Worm (Caenorhabditis elegans) whole organism, early embryonic: ENCODE data around the gene F10G7.9.

Source experiments
- B0310.2 ChIP-seq: sonication (generic microtip); optimal IDR thresholded peaks from 2 replicates; lab custom pipeline; 2016; ENCODE audit warnings: mild to moderate bottlenecking, missing genetic modification characterization, missing compliant biosample characterization
- F13C5.2 ChIP-seq: sonication (generic microtip); optimal IDR thresholded peaks from 2 replicates; lab custom pipeline; 2017; ENCODE audit warnings: mild to moderate bottlenecking, missing genetic modification characterization, inconsistent platforms, missing compliant biosample characterization
- aly-1 ChIP-seq: sonication (generic microtip); optimal IDR thresholded peaks from 2 replicates; lab custom pipeline; 2016; ENCODE audit warnings: missing genetic modification characterization, missing compliant biosample characterization
- ama-1 ChIP-seq: fragments of 150-350 bp; optimal IDR thresholded peaks from 2 replicates; lab custom pipeline; 2014
- ceh-13 ChIP-seq: fragments of 200-800 bp; sonication (Bioruptor generic); optimal IDR thresholded peaks from 2 replicates; lab custom pipeline; 2018; ENCODE audit warnings: mild to moderate bottlenecking, missing genetic modification characterization, missing compliant biosample characterization
- ceh-36 ChIP-seq: sonication (generic microtip); optimal IDR thresholded peaks from 2 replicates; lab custom pipeline; 2016; ENCODE audit warnings: missing genetic modification characterization, inconsistent platforms, missing compliant biosample characterization
- ets-7 ChIP-seq: sonication (generic microtip); optimal IDR thresholded peaks from 2 replicates; lab custom pipeline; 2016; ENCODE audit warnings: missing genotype, missing genetic modification characterization, missing compliant biosample characterization
- flt-1 ChIP-seq: fragments of 200-800 bp; sonication (Bioruptor generic); IDR thresholded peaks from 2 replicates; pipeline ENCODE4 v1.3.6; 2022; ENCODE audit warnings: missing genetic modification characterization, missing compliant biosample characterization
- hmbx-1 ChIP-seq: sonication (generic microtip); optimal IDR thresholded peaks from 2 replicates; lab custom pipeline; 2016; ENCODE audit warnings: mild to moderate bottlenecking, missing genetic modification characterization, missing compliant biosample characterization
- hmg-4 ChIP-seq: fragments of 200-800 bp; sonication (Bioruptor generic); optimal IDR thresholded peaks from 2 replicates; lab custom pipeline; 2018; ENCODE audit warnings: mild to moderate bottlenecking, missing genetic modification characterization, missing compliant biosample characterization
- hnd-1 ChIP-seq: sonication (generic microtip); optimal IDR thresholded peaks from 2 replicates; lab custom pipeline; 2016; ENCODE audit warnings: missing genetic modification characterization, missing compliant biosample characterization
- pes-1 ChIP-seq: fragments of 200-800 bp; sonication (Bioruptor generic); IDR thresholded peaks from 2 replicates; pipeline ENCODE4 v1.3.6; 2022; ENCODE audit warnings: missing genetic modification reagents, missing genetic modification characterization, missing compliant biosample characterization
- scrt-1 ChIP-seq: fragments of 200-800 bp; sonication (Bioruptor generic); IDR thresholded peaks from 2 replicates; pipeline ENCODE4 v1.3.6; 2022; ENCODE audit warnings: missing genetic modification characterization, missing compliant biosample characterization
- sea-1 ChIP-seq: fragments of 200-800 bp; sonication (Bioruptor generic); conservative IDR thresholded peaks from 2 replicates; pipeline ENCODE4 v1.3.6; 2022; ENCODE audit warnings: missing genetic modification characterization, missing compliant biosample characterization
- tbx-11 ChIP-seq: fragments of 200-800 bp; sonication (Bioruptor generic); IDR thresholded peaks from 2 replicates; pipeline ENCODE4 v1.3.6; 2022; ENCODE audit warnings: missing genetic modification characterization, missing compliant biosample characterization
- tbx-37 ChIP-seq: fragments of 200-800 bp; sonication (Bioruptor generic); conservative IDR thresholded peaks from 2 replicates; pipeline ENCODE4 v1.3.6; 2022; ENCODE audit warnings: missing genetic modification reagents, missing genetic modification characterization, missing compliant biosample characterization
- tra-4 ChIP-seq: sonication (generic microtip); optimal IDR thresholded peaks from 2 replicates; lab custom pipeline; 2017; ENCODE audit warnings: missing genetic modification characterization, missing compliant biosample characterization

The F10G7.9 gene

ce11 chrII:4728687-4729086 is 22.4 kb upstream of the F10G7.9 start:
- TF ChIP-seq pes-1 (GFP tag; lab: Robert Waterston, UW) (no peak), hnd-1 (no peak), F13C5.2 (tag; lab: Kevin White, UChicago) (no peak), hmbx-1 (no peak), B0310.2 (tag; lab: Kevin White, UChicago) (no peak), ets-7 (tag; lab: Kevin White, UChicago) (no peak), ceh-13 (GFP tag; lab: Kevin White, UChicago) (no peak), ceh-36 (tag; lab: Kevin White, UChicago) (no peak), tbx-11 (GFP tag; lab: Robert Waterston, UW) (no peak), tbx-37 (GFP tag; lab: Robert Waterston, UW) (no peak), flt-1 (GFP tag; lab: Robert Waterston, UW) (no peak), aly-1 (tag; lab: Kevin White, UChicago) (no peak), hmg-4 (GFP tag; lab: Kevin White, UChicago) (no peak)

DNA sequence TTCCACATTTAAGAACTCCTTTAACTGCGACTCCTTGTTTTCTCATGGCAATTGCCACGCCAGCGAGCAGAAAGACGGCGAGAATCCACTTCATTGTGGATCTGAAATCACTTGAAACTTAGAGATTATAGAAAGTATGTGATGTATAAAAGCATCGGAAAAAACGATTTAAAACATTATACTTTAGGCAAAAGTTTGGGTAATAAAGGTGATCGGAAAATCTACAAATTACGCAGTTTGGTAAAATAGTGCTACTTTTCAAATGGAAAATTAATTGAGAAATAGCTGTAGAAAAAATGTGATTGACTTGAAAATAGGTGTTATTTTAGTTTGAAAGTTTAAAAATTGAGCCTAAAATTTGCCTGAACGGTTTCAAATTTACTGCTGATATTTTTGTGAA is 21.5 kb upstream of the F10G7.9 start, which contains the start of gene ttr-41:
Gene ttr-41, minus strand, starts transcription at position 101 of the 400 bp plus-strand sequence.
- no peak for TF ChIP-seq ceh-36 (tag; lab: Kevin White, UChicago)
- no peak for TF ChIP-seq F13C5.2 (tag; lab: Kevin White, UChicago)
- no peak for TF ChIP-seq ets-7 (tag; lab: Kevin White, UChicago)
- TF ChIP-seq tbx-37 (GFP tag; lab: Robert Waterston, UW) = no peak
- no peak for TF ChIP-seq aly-1 (tag; lab: Kevin White, UChicago)
- TF ChIP-seq B0310.2 (tag; lab: Kevin White, UChicago) = no peak
- no peak for TF ChIP-seq ceh-13 (GFP tag; lab: Kevin White, UChicago)
- TF ChIP-seq sea-1 = no peak
- no peak for TF ChIP-seq hmbx-1
- no peak for TF ChIP-seq hnd-1
- TF ChIP-seq flt-1 (GFP tag; lab: Robert Waterston, UW) = no peak
- TF ChIP-seq tra-4 (tag; lab: Kevin White, UChicago) = no peak
- no peak for TF ChIP-seq hmg-4 (GFP tag; lab: Kevin White, UChicago)
- TF ChIP-seq pes-1 (GFP tag; lab: Robert Waterston, UW) = no peak
- no peak for TF ChIP-seq tbx-11 (GFP tag; lab: Robert Waterston, UW)
- no peak for TF ChIP-seq scrt-1 (GFP tag; lab: Robert Waterston, UW)
- TF ChIP-seq ama-1 (lab: Kevin White, UChicago) = no peak

ce11 chrII:4726750-4727384 is 20.6 kb upstream of the F10G7.9 start:
- TF ChIP-seq flt-1 (GFP tag; lab: Robert Waterston, UW) (no peak), hmbx-1 (no peak), aly-1 (tag; lab: Kevin White, UChicago) (no peak), sea-1 (no peak), scrt-1 (GFP tag; lab: Robert Waterston, UW) (no peak), ceh-36 (tag; lab: Kevin White, UChicago) (no peak), ets-7 (tag; lab: Kevin White, UChicago) (no peak), F13C5.2 (tag; lab: Kevin White, UChicago) (no peak), tra-4 (tag; lab: Kevin White, UChicago) (no peak), pes-1 (GFP tag; lab: Robert Waterston, UW) (no peak), B0310.2 (tag; lab: Kevin White, UChicago) (no peak), ama-1 (lab: Kevin White, UChicago) (no peak)

DNA sequence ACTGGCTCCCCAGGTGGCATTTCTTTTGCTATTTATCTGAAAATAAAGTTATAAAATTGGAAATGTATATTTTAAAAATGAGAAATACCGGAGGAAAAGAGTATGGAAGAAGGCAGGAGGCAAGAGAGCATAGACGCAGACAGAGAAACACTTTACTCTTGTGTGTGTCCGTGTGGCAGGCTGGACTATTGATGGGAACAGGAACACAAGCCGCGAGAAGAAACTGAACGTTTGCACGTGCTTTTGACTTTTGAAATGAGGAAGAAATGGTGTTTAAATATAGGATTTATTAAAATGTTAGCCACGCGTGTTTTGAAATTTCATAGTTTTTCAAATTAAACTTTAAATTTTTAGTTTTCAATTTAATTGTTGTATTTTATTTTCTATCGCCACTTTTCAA is 19.8 kb upstream of the F10G7.9 start, which contains the start of gene F10G7.10:
Gene F10G7.10, minus strand, starts transcription at position 145 of the 400 bp plus-strand sequence.
- TF ChIP-seq ama-1 (lab: Kevin White, UChicago) = no peak

DNA sequence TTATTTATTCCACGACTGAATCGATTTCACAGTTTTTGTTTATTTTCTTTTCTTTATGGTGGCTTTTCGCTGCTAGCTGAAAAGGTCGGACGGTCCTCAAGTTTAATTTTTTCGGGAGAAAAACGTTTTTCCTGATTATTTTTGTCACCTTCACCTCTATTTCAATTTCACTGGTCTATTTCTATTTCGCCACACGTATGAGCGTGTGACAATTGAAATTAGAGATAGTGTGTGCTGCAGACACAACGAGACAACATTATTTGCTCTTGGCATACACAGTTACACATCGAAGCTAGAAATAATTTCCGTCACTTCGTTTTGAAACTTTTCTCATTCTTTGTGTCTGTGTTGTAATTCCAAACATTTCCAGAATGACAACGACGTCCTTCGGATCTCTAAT is 9.4 kb upstream of the F10G7.9 start, which contains the start of gene F41C3.8:
Gene F41C3.8, plus strand, starts transcription at position 371 of the 400 bp plus-strand sequence.
- no peak for TF ChIP-seq tra-4 (tag; lab: Kevin White, UChicago)
- no peak for TF ChIP-seq sea-1
- no peak for TF ChIP-seq hmg-4 (GFP tag; lab: Kevin White, UChicago)
- no peak for TF ChIP-seq ceh-36 (tag; lab: Kevin White, UChicago)
- TF ChIP-seq ceh-13 (GFP tag; lab: Kevin White, UChicago) = no peak
- no peak for TF ChIP-seq ama-1 (lab: Kevin White, UChicago)
- TF ChIP-seq tbx-11 (GFP tag; lab: Robert Waterston, UW) = no peak
- no peak for TF ChIP-seq hnd-1
- TF ChIP-seq B0310.2 (tag; lab: Kevin White, UChicago) = no peak
- no peak for TF ChIP-seq ets-7 (tag; lab: Kevin White, UChicago)
- no peak for TF ChIP-seq F13C5.2 (tag; lab: Kevin White, UChicago)
- TF ChIP-seq tbx-37 (GFP tag; lab: Robert Waterston, UW) = no peak
- TF ChIP-seq flt-1 (GFP tag; lab: Robert Waterston, UW) = no peak
- TF ChIP-seq hmbx-1 = no peak
- no peak for TF ChIP-seq aly-1 (tag; lab: Kevin White, UChicago)
- TF ChIP-seq pes-1 (GFP tag; lab: Robert Waterston, UW) = no peak
- TF ChIP-seq scrt-1 (GFP tag; lab: Robert Waterston, UW) = no peak

- no peak for TF ChIP-seq aly-1 (tag; lab: Kevin White, UChicago)
- no peak for TF ChIP-seq B0310.2 (tag; lab: Kevin White, UChicago)
- no peak for TF ChIP-seq hnd-1
- no peak for TF ChIP-seq ceh-36 (tag; lab: Kevin White, UChicago)
- TF ChIP-seq hmg-4 (GFP tag; lab: Kevin White, UChicago) = no peak
- TF ChIP-seq ets-7 (tag; lab: Kevin White, UChicago) = no peak
- TF ChIP-seq scrt-1 (GFP tag; lab: Robert Waterston, UW) = no peak
- no peak for TF ChIP-seq tra-4 (tag; lab: Kevin White, UChicago)
- no peak for TF ChIP-seq pes-1 (GFP tag; lab: Robert Waterston, UW)
- TF ChIP-seq ceh-13 (GFP tag; lab: Kevin White, UChicago) = no peak
These were observed 4.5 kb upstream of the F10G7.9 start for ce11 chrII:4710813-4711212.

ce11 chrII:4710120-4710519 is 3.8 kb upstream of the F10G7.9 start, which contains the start of gene tag-151:
Gene tag-151 (plus strand): TSS chrII:4710277.
- TF ChIP-seq ama-1 (lab: Kevin White, UChicago) (no peak), sea-1 (no peak), F13C5.2 (tag; lab: Kevin White, UChicago) (no peak), aly-1 (tag; lab: Kevin White, UChicago) (no peak), hnd-1 (no peak), B0310.2 (tag; lab: Kevin White, UChicago) (no peak), flt-1 (GFP tag; lab: Robert Waterston, UW) (no peak), hmg-4 (GFP tag; lab: Kevin White, UChicago) (no peak), pes-1 (GFP tag; lab: Robert Waterston, UW) (no peak), scrt-1 (GFP tag; lab: Robert Waterston, UW) (no peak), tbx-37 (GFP tag; lab: Robert Waterston, UW) (no peak), ceh-13 (GFP tag; lab: Kevin White, UChicago) (no peak), tbx-11 (GFP tag; lab: Robert Waterston, UW) (no peak), ceh-36 (tag; lab: Kevin White, UChicago) (no peak), hmbx-1 (no peak), tra-4 (tag; lab: Kevin White, UChicago) (no peak), ets-7 (tag; lab: Kevin White, UChicago) (no peak)
